Worm (Caenorhabditis elegans): ENCODE results near the gene smcl-1.

ce11 chrX:11743723-11744122 is 50.5 kb downstream of the smcl-1 start:
- no peak for TF ChIP-seq flt-1 (GFP tag; IDR thresholded peaks at IDR 0.05)
- TF ChIP-seq ztf-29 (GFP tag; IDR thresholded peaks at IDR 0.05): no peak
- TF ChIP-seq cog-1 (tag; optimal IDR thresholded peaks at IDR 0.05): no peak
- no peak for TF ChIP-seq tab-1 (GFP tag; IDR thresholded peaks at IDR 0.05)
- no peak for TF ChIP-seq klf-2 (GFP tag; conservative IDR thresholded peaks at IDR 0.05)
- no peak for TF ChIP-seq ref-1 (GFP tag; conservative IDR thresholded peaks at IDR 0.05)
- TF ChIP-seq ztf-23 (GFP tag; IDR thresholded peaks at IDR 0.05): no peak
- no peak for TF ChIP-seq T22C8.4 (GFP tag; IDR thresholded peaks at IDR 0.05)

All from whole organism, midembryonic.